ENCODE assay signal across 4 worm cellular contexts in the genomic region with DNA sequence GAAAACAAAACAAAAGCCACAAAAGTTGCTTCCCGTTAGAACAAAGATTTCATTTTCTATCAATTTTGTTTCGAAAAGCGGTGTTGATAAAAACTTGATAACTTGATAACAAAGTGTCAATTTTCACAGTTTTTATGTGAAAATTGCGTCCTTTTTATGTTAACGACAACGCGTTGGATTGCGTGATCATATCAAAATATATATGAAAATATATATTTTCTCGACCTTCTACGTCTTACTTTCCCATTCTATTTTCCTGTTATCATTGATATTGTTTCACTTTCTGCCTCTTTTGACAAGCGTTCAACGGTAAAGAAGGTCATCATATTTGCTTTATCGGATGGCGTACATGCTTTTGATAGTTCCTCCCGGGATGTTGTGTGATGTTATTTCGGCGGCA.
TF ChIP-seq lines count a peak whose summit lies in the region.

No protein-coding gene starts in this region.

TF ChIP-seq in whole organism, L1 larva, 84 proteins besides CTCF, POLR2A, EP300 and RAD21:
- TF ChIP-seq elt-2 (tag; optimal IDR thresholded peaks at IDR 0.05; lab: Kevin White, UChicago): peak; percentile 56
- TF ChIP-seq sox-4 (tag; optimal IDR thresholded peaks at IDR 0.05; lab: Kevin White, UChicago): no peak
- TF ChIP-seq tlp-1 (tag; optimal IDR thresholded peaks at IDR 0.05; lab: Kevin White, UChicago): peak; percentile 17
- no peak for TF ChIP-seq ets-5 (GFP tag; IDR thresholded peaks at IDR 0.05; lab: Robert Waterston, UW)
- no peak for TF ChIP-seq unc-98 (GFP tag; IDR thresholded peaks at IDR 0.05; lab: Robert Waterston, UW)
- TF ChIP-seq blmp-1 (tag; optimal IDR thresholded peaks at IDR 0.05; lab: Kevin White, UChicago): peak; percentile 74
- TF ChIP-seq vab-15 (tag; optimal IDR thresholded peaks at IDR 0.05; lab: Kevin White, UChicago): no peak
- TF ChIP-seq fkh-4 (tag; optimal IDR thresholded peaks at IDR 0.05; lab: Kevin White, UChicago; ENCODE audit: borderline replicate concordance): no peak
- TF ChIP-seq ceh-8 (GFP tag; optimal IDR thresholded peaks at IDR 0.05; lab: Kevin White, UChicago): no peak
- TF ChIP-seq lin-14 (GFP tag; optimal IDR thresholded peaks at IDR 0.05; lab: Kevin White, UChicago): peak; percentile 34

TF ChIP-seq in whole organism, L3 larva, 47 proteins besides CTCF, POLR2A, EP300 and RAD21:
- TF ChIP-seq pqm-1 (tag; optimal IDR thresholded peaks at IDR 0.05; lab: Kevin White, UChicago): peak; percentile 28
- peak; percentile 81 for TF ChIP-seq elt-2 (tag; optimal IDR thresholded peaks at IDR 0.05; lab: Kevin White, UChicago)
- no peak for TF ChIP-seq ZK546.5 (tag; optimal IDR thresholded peaks at IDR 0.05; lab: Kevin White, UChicago)
- no peak for TF ChIP-seq eor-1 (tag; optimal IDR thresholded peaks at IDR 0.05; lab: Kevin White, UChicago)
- TF ChIP-seq pha-4 (tag; optimal IDR thresholded peaks at IDR 0.05; lab: Kevin White, UChicago): peak; percentile 12
- no peak for TF ChIP-seq mml-1 (tag; optimal IDR thresholded peaks at IDR 0.05; lab: Kevin White, UChicago)
- TF ChIP-seq nhr-76 (tag; optimal IDR thresholded peaks at IDR 0.05; lab: Kevin White, UChicago): no peak
- no peak for TF ChIP-seq mdl-1 (tag; optimal IDR thresholded peaks at IDR 0.05; lab: Kevin White, UChicago)

TF ChIP-seq in whole organism, L4 larva, 104 proteins besides CTCF, POLR2A, EP300 and RAD21:
- TF ChIP-seq mes-2 (tag; optimal IDR thresholded peaks at IDR 0.05; lab: Kevin White, UChicago; ENCODE audit: poor library complexity, severe bottlenecking): no peak
- TF ChIP-seq php-3 (GFP tag; IDR thresholded peaks at IDR 0.05; lab: Robert Waterston, UW): peak; percentile 94
- TF ChIP-seq gei-8 (GFP tag; optimal IDR thresholded peaks at IDR 0.05; lab: Kevin White, UChicago): no peak
- TF ChIP-seq ceh-20 (GFP tag; IDR thresholded peaks at IDR 0.05; lab: Robert Waterston, UW): 0 out of 2 replicates have a peak, but pooled peaks have one; percentile 34
- TF ChIP-seq lim-7 (GFP tag; IDR thresholded peaks at IDR 0.05; lab: Robert Waterston, UW): no peak
- peak; percentile 36 for TF ChIP-seq nhr-28 (tag; optimal IDR thresholded peaks at IDR 0.05; lab: Kevin White, UChicago)
- TF ChIP-seq nhr-102 (tag; optimal IDR thresholded peaks at IDR 0.05; lab: Kevin White, UChicago): peak; percentile 21
- peak; percentile 82 for TF ChIP-seq dve-1 (tag; optimal IDR thresholded peaks at IDR 0.05; lab: Kevin White, UChicago; ENCODE audit: insufficient read depth)
- TF ChIP-seq ZK546.5 (tag; optimal IDR thresholded peaks at IDR 0.05; lab: Kevin White, UChicago): no peak
- peak; percentile 48 for TF ChIP-seq hlh-11 (tag; optimal IDR thresholded peaks at IDR 0.05; lab: Kevin White, UChicago)
- TF ChIP-seq lsy-2 (tag; optimal IDR thresholded peaks at IDR 0.05; lab: Kevin White, UChicago): peak in 1 of 2 experiments; percentile 3
- TF ChIP-seq tra-1 (GFP tag; IDR thresholded peaks at IDR 0.05; lab: Robert Waterston, UW): 0 out of 2 replicates have a peak, but pooled peaks have one; percentile 24
- TF ChIP-seq nhr-77 (tag; optimal IDR thresholded peaks at IDR 0.05; lab: Kevin White, UChicago): peak; percentile 32
- no peak for TF ChIP-seq ama-1 (optimal IDR thresholded peaks at IDR 0.05; lab: Kevin White, UChicago)
- TF ChIP-seq dmd-6 (GFP tag; IDR thresholded peaks at IDR 0.05; lab: Robert Waterston, UW): peak; percentile 52
- TF ChIP-seq vab-7 (GFP tag; IDR thresholded peaks at IDR 0.05; lab: Robert Waterston, UW): no peak
- no peak for TF ChIP-seq ceh-28 (tag; optimal IDR thresholded peaks at IDR 0.05; lab: Kevin White, UChicago)
- TF ChIP-seq daf-16 (GFP tag; optimal IDR thresholded peaks at IDR 0.05; lab: Kevin White, UChicago): no peak
- peak; percentile 61 for TF ChIP-seq daf-16 (tag; optimal IDR thresholded peaks at IDR 0.05; lab: Kevin White, UChicago)
- TF ChIP-seq saeg-2 (GFP tag; IDR thresholded peaks at IDR 0.05; lab: Robert Waterston, UW): no peak
- TF ChIP-seq Y5F2A.4 (GFP tag; optimal IDR thresholded peaks at IDR 0.05; lab: Kevin White, UChicago): no peak
- TF ChIP-seq rbr-2 (tag; optimal IDR thresholded peaks at IDR 0.05; lab: Kevin White, UChicago): no peak
- peak in 1 of 2 experiments; percentile 85 for TF ChIP-seq unc-62 (GFP tag; optimal IDR thresholded peaks at IDR 0.05 in 1 of 2; lab: Kevin White, UChicago)
- no peak for TF ChIP-seq unc-62 (tag; optimal IDR thresholded peaks at IDR 0.05; lab: Kevin White, UChicago)
- TF ChIP-seq pqm-1 (tag; optimal IDR thresholded peaks at IDR 0.05; lab: Kevin White, UChicago): peak; percentile 41

TF ChIP-seq in whole organism, young adult, 124 proteins besides CTCF, POLR2A, EP300 and RAD21:
- TF ChIP-seq B0261.1 (tag; optimal IDR thresholded peaks at IDR 0.05; lab: Kevin White, UChicago): no peak
- TF ChIP-seq nhr-80 (tag; optimal IDR thresholded peaks at IDR 0.05; lab: Kevin White, UChicago): peak; percentile 84
